Worm (Caenorhabditis elegans) whole organism, young adult: ENCODE data around the gene F44A2.5.

ENCODE experiments used
- B0261.1 ChIP-seq: sonication (generic microtip); optimal IDR thresholded peaks from 2 replicates; lab custom pipeline; 2016; ENCODE audit warnings: mild to moderate bottlenecking, missing genetic modification characterization, moderate library complexity, missing compliant biosample characterization
- B0336.3 ChIP-seq: fragments of 200-800 bp; sonication (Bioruptor generic); IDR thresholded peaks from 2 replicates; pipeline ENCODE4 v1.3.6; 2022; ENCODE audit warnings: missing genetic modification characterization, missing compliant biosample characterization
- F23B12.7 ChIP-seq: sonication (generic microtip); optimal IDR thresholded peaks from 2 replicates; lab custom pipeline; 2017; ENCODE audit warnings: missing genetic modification characterization, mild to moderate bottlenecking, missing compliant biosample characterization, antibody characterized with exemption, moderate library complexity; ENCODE audit not compliant: insufficient read depth
- F39B2.1 ChIP-seq: fragments of 200-800 bp; sonication (Bioruptor generic); IDR thresholded peaks from 2 replicates; pipeline ENCODE4 v1.3.6; 2022; ENCODE audit warnings: missing genetic modification reagents, missing genetic modification characterization, missing compliant biosample characterization
- F57C9.4 ChIP-seq: sonication (generic microtip); optimal IDR thresholded peaks from 2 replicates; lab custom pipeline; 2017; ENCODE audit warnings: mild to moderate bottlenecking, missing genetic modification characterization, missing compliant biosample characterization
- T26A5.8 ChIP-seq: sonication (generic microtip); optimal IDR thresholded peaks from 2 replicates; lab custom pipeline; 2016; ENCODE audit warnings: missing genetic modification characterization, missing compliant biosample characterization
- Y53F4B.3 ChIP-seq: fragments of 200-800 bp; sonication (Bioruptor generic); IDR thresholded peaks from 2 replicates; pipeline ENCODE4 v1.3.6; 2022; ENCODE audit warnings: missing genetic modification reagents, missing genetic modification characterization, missing compliant biosample characterization
- Y56A3A.18 ChIP-seq: fragments of 200-800 bp; sonication (Bioruptor generic); IDR thresholded peaks from 2 replicates; pipeline ENCODE4 v1.3.6; 2022; ENCODE audit warnings: missing genetic modification reagents, missing genetic modification characterization, missing compliant biosample characterization
- Y79H2A.3 ChIP-seq: fragments of 200-800 bp; sonication (Bioruptor generic); conservative IDR thresholded peaks from 2 replicates; pipeline ENCODE4 v1.3.6; 2022; ENCODE audit warnings: missing genetic modification reagents, missing genetic modification characterization, missing compliant biosample characterization
- Y95B8A.8 ChIP-seq: fragments of 200-800 bp; sonication (Bioruptor generic); IDR thresholded peaks from 2 replicates; pipeline ENCODE4 v1.3.6; 2022; ENCODE audit warnings: missing genetic modification reagents, missing genetic modification characterization, missing compliant biosample characterization
- ZK185.1 ChIP-seq: sonication (generic microtip); optimal IDR thresholded peaks from 2 replicates; lab custom pipeline; 2016; ENCODE audit warnings: mild to moderate bottlenecking, missing genetic modification characterization, missing compliant biosample characterization; ENCODE audit not compliant: poor library complexity, severe bottlenecking
- akir-1 ChIP-seq: fragments of 200-800 bp; sonication (Bioruptor generic); optimal IDR thresholded peaks from 2 replicates; lab custom pipeline; 2018; ENCODE audit warnings: mild to moderate bottlenecking, missing genetic modification characterization, moderate library complexity, missing compliant biosample characterization
- atf-7 ChIP-seq: sonication (generic microtip); optimal IDR thresholded peaks from 2 replicates; lab custom pipeline; 2017; ENCODE audit warnings: mild to moderate bottlenecking, missing genetic modification characterization, missing compliant biosample characterization
- attf-3 ChIP-seq: fragments of 200-800 bp; sonication (Bioruptor generic); conservative IDR thresholded peaks from 2 replicates; pipeline ENCODE4 v1.3.6; 2022; ENCODE audit warnings: missing genetic modification reagents, missing genetic modification characterization, missing compliant biosample characterization
- attf-5 ChIP-seq: fragments of 200-800 bp; sonication (Bioruptor generic); optimal IDR thresholded peaks from 2 replicates; lab custom pipeline; 2018; ENCODE audit warnings: mild to moderate bottlenecking, missing genetic modification characterization, missing compliant biosample characterization
- bed-1 ChIP-seq: fragments of 200-800 bp; sonication (Bioruptor generic); IDR thresholded peaks from 2 replicates; pipeline ENCODE4 v1.3.6; 2022; ENCODE audit warnings: missing genetic modification reagents, missing genetic modification characterization, missing compliant biosample characterization
- cebp-1 ChIP-seq, 2 experiments: fragments of 200-800 bp in 1 of 2; sonication (Bioruptor generic) in 1 of 2; sonication (generic microtip) in 1 of 2; IDR thresholded peaks in 1 of 2; optimal IDR thresholded peaks in 1 of 2; 2 replicates each; pipeline versions ENCODE4 v1.3.6 to Lab custom; 2017 to 2022; ENCODE audit warnings: missing compliant biosample characterization in 2 of 2, missing genetic modification characterization in 2 of 2, mild to moderate bottlenecking in 1 of 2, missing genetic modification reagents in 1 of 2, moderate library complexity in 1 of 2
- ceh-79 ChIP-seq: sonication (generic microtip); optimal IDR thresholded peaks from 2 replicates; lab custom pipeline; 2017; ENCODE audit warnings: mild to moderate bottlenecking, missing genetic modification characterization, missing compliant biosample characterization
- die-1 ChIP-seq: sonication (generic microtip); optimal IDR thresholded peaks from 2 replicates; lab custom pipeline; 2016; ENCODE audit warnings: missing genotype, mild to moderate bottlenecking, missing genetic modification characterization, missing compliant biosample characterization
- egl-18 ChIP-seq: fragments of 200-800 bp; sonication (Bioruptor generic); IDR thresholded peaks from 2 replicates; pipeline ENCODE4 v1.3.6; 2022; ENCODE audit warnings: missing genetic modification reagents, missing genetic modification characterization, missing compliant biosample characterization
- fkh-3 ChIP-seq: sonication (generic microtip); optimal IDR thresholded peaks from 2 replicates; lab custom pipeline; 2016; ENCODE audit warnings: mild to moderate bottlenecking, missing genetic modification characterization, missing compliant biosample characterization
- him-1 ChIP-seq: sonication (generic microtip); optimal IDR thresholded peaks from 2 replicates; lab custom pipeline; 2016; ENCODE audit warnings: missing genotype, missing genetic modification reagents, missing genetic modification characterization, missing compliant biosample characterization
- hmg-20 ChIP-seq: fragments of 200-800 bp; sonication (Bioruptor generic); IDR thresholded peaks from 2 replicates; pipeline ENCODE4 v1.3.6; 2022; ENCODE audit warnings: missing genetic modification reagents, missing genetic modification characterization, missing compliant biosample characterization
- let-607 ChIP-seq, 2 experiments: fragments of 200-800 bp in 1 of 2; sonication (Bioruptor generic) in 1 of 2; sonication (generic microtip) in 1 of 2; optimal IDR thresholded peaks; 2 replicates each; lab custom pipeline; 2016 to 2018; ENCODE audit warnings: mild to moderate bottlenecking in 2 of 2, missing compliant biosample characterization in 2 of 2, missing genetic modification characterization in 2 of 2, moderate library complexity in 2 of 2, missing genotype in 1 of 2
- lin-26 ChIP-seq: fragments of 200-800 bp; sonication (Bioruptor generic); IDR thresholded peaks from 2 replicates; pipeline ENCODE4 v1.3.6; 2022; ENCODE audit warnings: missing genetic modification reagents, missing genetic modification characterization, missing compliant biosample characterization
- lin-40 ChIP-seq: sonication (generic microtip); optimal IDR thresholded peaks from 2 replicates; lab custom pipeline; 2016; ENCODE audit warnings: missing genetic modification characterization, mild to moderate bottlenecking, missing compliant biosample characterization, missing genotype, missing genetic modification reagents
- lsl-1 ChIP-seq: fragments of 200-800 bp; sonication (Bioruptor generic); optimal IDR thresholded peaks from 2 replicates; lab custom pipeline; 2018; ENCODE audit warnings: mild to moderate bottlenecking, missing genetic modification characterization, moderate library complexity, missing compliant biosample characterization
- lsy-27 ChIP-seq: sonication (generic microtip); optimal IDR thresholded peaks from 2 replicates; lab custom pipeline; 2017; ENCODE audit warnings: missing genetic modification characterization, mild to moderate bottlenecking, missing compliant biosample characterization, antibody characterized with exemption, missing genotype, borderline replicate concordance; ENCODE audit not compliant: insufficient read depth
- mel-28 ChIP-seq: sonication (generic microtip); optimal IDR thresholded peaks from 2 replicates; lab custom pipeline; 2016; ENCODE audit warnings: borderline replicate concordance, mild to moderate bottlenecking, missing genetic modification characterization, missing compliant biosample characterization
- mes-4 ChIP-seq: sonication (generic microtip); optimal IDR thresholded peaks from 2 replicates; lab custom pipeline; 2016; ENCODE audit warnings: missing genotype, missing genetic modification characterization, missing compliant biosample characterization
- nfya-1 ChIP-seq: sonication (generic microtip); optimal IDR thresholded peaks from 2 replicates; lab custom pipeline; 2017; ENCODE audit warnings: antibody characterized with exemption, missing compliant biosample characterization, missing genetic modification characterization, borderline replicate concordance; ENCODE audit not compliant: insufficient read depth
- nfya-2 ChIP-seq: fragments of 200-800 bp; sonication (Bioruptor generic); IDR thresholded peaks from 2 replicates; pipeline ENCODE4 v1.3.6; 2022; ENCODE audit warnings: missing genetic modification reagents, missing genetic modification characterization, missing compliant biosample characterization
- rcor-1 ChIP-seq: fragments of 200-800 bp; sonication (Bioruptor generic); IDR thresholded peaks from 2 replicates; pipeline ENCODE4 v1.3.6; 2022; ENCODE audit warnings: missing genetic modification reagents, missing genetic modification characterization, missing compliant biosample characterization
- rec-8 ChIP-seq, 2 experiments: sonication (generic microtip); optimal IDR thresholded peaks; 2 replicates each; lab custom pipeline; 2016; ENCODE audit warnings: mild to moderate bottlenecking in 2 of 2, missing genetic modification characterization in 2 of 2, missing genetic modification reagents in 2 of 2, missing genotype in 2 of 2, missing biosample characterization in 1 of 2, missing compliant biosample characterization in 1 of 2, moderate library complexity in 1 of 2
- repo-1 ChIP-seq: sonication (generic microtip); optimal IDR thresholded peaks from 2 replicates; lab custom pipeline; 2017; ENCODE audit warnings: mild to moderate bottlenecking, missing genetic modification characterization, missing compliant biosample characterization
- rpc-1 ChIP-seq, 2 experiments: fragments of 150-350 bp in 1 of 2; sonication (generic microtip) in 1 of 2; optimal IDR thresholded peaks; 2 replicates each; lab custom pipeline; 2014 to 2018; ENCODE audit warnings: missing biosample characterization in 1 of 2, missing genetic modification characterization in 1 of 2, missing genetic modification reagents in 1 of 2, missing genotype in 1 of 2
- sdz-38 ChIP-seq: sonication (generic microtip); optimal IDR thresholded peaks from 2 replicates; lab custom pipeline; 2016; ENCODE audit warnings: missing genotype, missing genetic modification characterization, missing compliant biosample characterization
- snpc-1.1 ChIP-seq: sonication (generic microtip); optimal IDR thresholded peaks from 2 replicates; lab custom pipeline; 2017; ENCODE audit warnings: missing genetic modification characterization, mild to moderate bottlenecking, missing compliant biosample characterization, antibody characterized with exemption, moderate library complexity, missing genotype, missing genetic modification reagents; ENCODE audit not compliant: insufficient read depth
- snpc-4 ChIP-seq, 5 experiments: fragments of 150-350 bp in 1 of 5; sonication (generic microtip) in 4 of 5; optimal IDR thresholded peaks; 2 replicates each; lab custom pipeline; 2014 to 2018; ENCODE audit warnings: missing genetic modification characterization in 5 of 5, missing biosample characterization in 3 of 5, antibody characterized with exemption in 2 of 5, mild to moderate bottlenecking in 2 of 5, missing compliant biosample characterization in 2 of 5, missing genotype in 2 of 5, moderate library complexity in 2 of 5, missing genetic modification reagents in 1 of 5
- xnd-1 ChIP-seq: sonication (generic microtip); optimal IDR thresholded peaks from 2 replicates; lab custom pipeline; 2016; ENCODE audit warnings: missing genotype, missing genetic modification reagents, missing genetic modification characterization, missing compliant biosample characterization
- ztf-18 ChIP-seq: sonication (generic microtip); optimal IDR thresholded peaks from 2 replicates; lab custom pipeline; 2016; ENCODE audit warnings: missing genotype, mild to moderate bottlenecking, missing genetic modification characterization, missing compliant biosample characterization
- ztf-22 ChIP-seq: fragments of 200-800 bp; sonication (Bioruptor generic); optimal IDR thresholded peaks from 2 replicates; lab custom pipeline; 2018; ENCODE audit warnings: mild to moderate bottlenecking, missing genetic modification characterization, moderate library complexity, missing compliant biosample characterization
- ztf-25 ChIP-seq: fragments of 200-800 bp; sonication (Bioruptor generic); IDR thresholded peaks from 2 replicates; pipeline ENCODE4 v1.3.6; 2022; ENCODE audit warnings: missing genetic modification reagents, missing genetic modification characterization, missing compliant biosample characterization
- ztf-26 ChIP-seq: sonication (generic microtip); optimal IDR thresholded peaks from 2 replicates; lab custom pipeline; 2017; ENCODE audit warnings: missing genetic modification characterization, missing compliant biosample characterization
- ztf-28 ChIP-seq: fragments of 200-800 bp; sonication (Bioruptor generic); IDR thresholded peaks from 2 replicates; pipeline ENCODE4 v1.3.6; 2022; ENCODE audit warnings: missing genetic modification reagents, missing genetic modification characterization, missing compliant biosample characterization
- ztf-3 ChIP-seq: fragments of 200-800 bp; sonication (Bioruptor generic); optimal IDR thresholded peaks from 2 replicates; lab custom pipeline; 2018; ENCODE audit warnings: mild to moderate bottlenecking, missing genetic modification characterization, missing compliant biosample characterization

F44A2.5 gene

DNA sequence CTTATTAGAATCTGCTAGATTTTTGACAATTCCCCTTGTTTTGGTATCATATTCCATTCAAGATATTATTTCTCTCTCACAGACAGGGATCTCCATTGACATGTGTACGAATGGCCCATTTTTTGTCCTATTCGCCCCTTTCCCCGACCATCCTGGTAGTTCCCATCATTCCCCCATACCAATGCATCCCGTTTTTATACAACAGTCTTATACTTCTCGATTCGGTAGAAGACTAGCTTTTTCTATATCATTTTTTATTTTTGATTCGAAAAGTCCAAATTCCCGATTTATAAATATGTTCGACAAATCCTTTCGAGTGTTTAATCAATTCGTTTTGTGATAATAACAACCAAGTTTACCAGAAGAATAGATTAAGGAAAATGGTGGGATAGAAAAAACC lies 29.5 kb downstream of the F44A2.5 start (continued):
- TF ChIP-seq akir-1 (GFP tag; lab: Kevin White, UChicago) (no peak), T26A5.8 (tag; lab: Kevin White, UChicago) (no peak), ztf-22 (GFP tag; lab: Kevin White, UChicago) (no peak), ztf-25 (GFP tag; lab: Robert Waterston, UW) (no peak), cebp-1 (GFP tag; IDR thresholded peaks at IDR 0.05; lab: Robert Waterston, UW) (peak; percentile 49; the same call in 1 of the 2 replicates), cebp-1 (tag; optimal IDR thresholded peaks at IDR 0.05; lab: Kevin White, UChicago) (peak; percentile 43), egl-18 (GFP tag; lab: Robert Waterston, UW) (no peak), mel-28 (no peak), B0336.3 (GFP tag; lab: Robert Waterston, UW) (no peak; the same call in 1 of the 2 replicates), hmg-20 (GFP tag; lab: Robert Waterston, UW) (no peak), lsy-27 (tag; lab: Kevin White, UChicago) (no peak), lin-26 (peak; percentile 55; the same call in 1 of the 2 replicates), atf-7 (tag; lab: Kevin White, UChicago) (no peak), Y53F4B.3 (no peak), nfya-1 (tag; lab: Kevin White, UChicago) (no peak), mes-4 (tag; lab: Kevin White, UChicago) (no peak), rec-8 (tag; optimal IDR thresholded peaks at IDR 0.05; lab: Kevin White, UChicago) (peak in 1 of 2 experiments; percentile 23), F23B12.7 (tag; lab: Kevin White, UChicago) (no peak), nfya-2 (GFP tag; lab: Robert Waterston, UW) (no peak), repo-1 (tag; lab: Kevin White, UChicago) (no peak), rcor-1 (GFP tag; lab: Robert Waterston, UW) (no peak), F57C9.4 (tag; lab: Kevin White, UChicago) (no peak), attf-3 (GFP tag; lab: Robert Waterston, UW) (no peak), let-607 (tag; optimal IDR thresholded peaks at IDR 0.05; lab: Kevin White, UChicago) (no peak), ZK185.1 (tag; lab: Kevin White, UChicago) (no peak), ceh-79 (tag; lab: Kevin White, UChicago) (no peak), attf-5 (GFP tag; lab: Kevin White, UChicago) (no peak), die-1 (tag; lab: Kevin White, UChicago) (no peak), fkh-3 (tag; lab: Kevin White, UChicago) (no peak), lsl-1 (no peak), ztf-3 (GFP tag; lab: Kevin White, UChicago) (no peak), snpc-4 (GFP tag; optimal IDR thresholded peaks at IDR 0.05; lab: Kevin White, UChicago) (no peak), snpc-4 (tag; optimal IDR thresholded peaks at IDR 0.05; lab: Kevin White, UChicago) (peak in 1 of 4 experiments; percentile 13), Y95B8A.8 (GFP tag; lab: Robert Waterston, UW) (no peak), xnd-1 (tag; lab: Kevin White, UChicago) (no peak), bed-1 (GFP tag; lab: Robert Waterston, UW) (no peak), F39B2.1 (GFP tag; lab: Robert Waterston, UW) (no peak), sdz-38 (tag; lab: Kevin White, UChicago) (no peak), rpc-1 (optimal IDR thresholded peaks at IDR 0.05; lab: Kevin White, UChicago) (no peak), rpc-1 (tag; optimal IDR thresholded peaks at IDR 0.05; lab: Kevin White, UChicago) (no peak), him-1 (tag; lab: Kevin White, UChicago) (peak; percentile 79), ztf-26 (tag; lab: Kevin White, UChicago) (no peak), ztf-18 (no peak), Y79H2A.3 (0 out of 2 replicates have a peak, but pooled peaks have one; percentile 29), Y56A3A.18 (GFP tag; lab: Robert Waterston, UW) (no peak), ztf-28 (GFP tag; lab: Robert Waterston, UW) (no peak), lin-40 (tag; lab: Kevin White, UChicago) (no peak), snpc-1.1 (tag; lab: Kevin White, UChicago) (no peak), B0261.1 (no peak)
